Worm (Caenorhabditis elegans) whole organism, L3 larva: ENCODE results near the gene nceh-1.

ENCODE experiments used
- elt-2 ChIP-seq: sonication (generic microtip); optimal IDR thresholded peaks from 2 replicates; lab custom pipeline; 2016; ENCODE audit warnings: missing genetic modification reagents, mild to moderate bottlenecking, missing genetic modification characterization, missing compliant biosample characterization
- eor-1 ChIP-seq, 2 experiments: fragments of 150-350 bp; optimal IDR thresholded peaks; 2 replicates each; lab custom pipeline; 2014 to 2018; ENCODE audit warnings: missing biosample characterization in 2 of 2, missing genetic modification characterization in 2 of 2
- fkh-2 ChIP-seq: fragments of 150-350 bp; optimal IDR thresholded peaks from 2 replicates; lab custom pipeline; 2014; ENCODE audit warnings: missing biosample characterization, missing genetic modification reagents, missing genetic modification characterization
- lsy-12 ChIP-seq: sonication (generic microtip); optimal IDR thresholded peaks from 2 replicates; lab custom pipeline; 2016; ENCODE audit warnings: mild to moderate bottlenecking, missing genetic modification characterization, missing compliant biosample characterization
- mml-1 ChIP-seq: fragments of 150-350 bp; sonication (generic microtip); optimal IDR thresholded peaks from 3 replicates; lab custom pipeline; 2014; ENCODE audit warnings: missing biosample characterization, missing genetic modification characterization
- nhr-25 ChIP-seq: sonication (generic microtip); optimal IDR thresholded peaks from 2 replicates; lab custom pipeline; 2017; ENCODE audit warnings: missing biosample characterization, missing genetic modification characterization
- ztf-11 ChIP-seq: fragments of 150-350 bp; optimal IDR thresholded peaks from 2 replicates; lab custom pipeline; 2014; ENCODE audit warnings: missing biosample characterization, missing genetic modification characterization

The nceh-1 gene

DNA sequence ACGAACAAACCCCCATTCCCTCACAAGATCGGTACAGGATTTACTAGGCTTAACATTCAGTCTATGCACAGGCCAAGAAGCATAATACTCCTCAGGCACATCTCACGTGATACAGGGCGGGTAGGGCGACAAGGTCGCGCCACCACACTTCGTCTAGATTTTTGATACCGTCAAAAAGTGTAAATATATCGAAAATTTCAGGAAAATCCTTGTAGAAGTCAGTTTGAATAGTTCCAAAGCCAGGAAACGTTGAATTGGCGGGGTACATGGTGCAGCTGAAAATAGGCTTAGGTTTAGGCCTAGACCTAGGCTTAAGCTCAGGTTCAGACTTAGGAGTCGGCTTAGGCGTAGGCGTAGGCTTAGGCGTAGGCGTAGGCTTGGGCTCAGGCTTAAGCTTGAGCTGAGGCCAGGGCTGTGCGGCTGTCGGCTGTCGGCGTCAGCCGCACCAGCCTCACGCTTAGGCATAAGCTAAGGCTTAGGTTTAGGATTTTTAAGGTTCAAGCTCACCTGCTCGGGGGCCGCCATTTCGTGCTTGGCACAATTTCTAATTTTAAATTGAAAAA is 53.2 kb downstream of the nceh-1 start:
- TF ChIP-seq lsy-12 (tag; lab: Kevin White, UChicago) (no peak), mml-1 (tag; lab: Kevin White, UChicago) (no peak), ztf-11 (tag; lab: Kevin White, UChicago) (no peak), eor-1 (tag; optimal IDR thresholded peaks at IDR 0.05; lab: Kevin White, UChicago) (no peak), fkh-2 (tag; lab: Kevin White, UChicago) (no peak), nhr-25 (tag; lab: Kevin White, UChicago) (no peak), elt-2 (tag; lab: Kevin White, UChicago) (no peak)
